Fruit fly (Drosophila melanogaster) Kc167 (cell line): Measurements from ENCODE around the gene CG5466.

Source experiments
- Myc ChIP-seq: fragments of >200 bp; optimal IDR thresholded peaks from 2 replicates; lab custom pipeline; 2017; ENCODE audit warnings: missing external identifiers
- Sin3A ChIP-seq: fragments of >200 bp; optimal IDR thresholded peaks from 2 replicates; lab custom pipeline; 2018; ENCODE audit warnings: missing external identifiers
- h ChIP-seq: fragments of >200 bp; optimal IDR thresholded peaks from 3 replicates; lab custom pipeline; 2018; ENCODE audit warnings: missing external identifiers
- psq ChIP-seq: fragments of >200 bp; optimal IDR thresholded peaks from 2 replicates; lab custom pipeline; 2017; ENCODE audit warnings: missing external identifiers

dm6 chr3R:20594194-20595144 is 23.2 kb upstream of the CG5466 start:
- TF ChIP-seq h (lab: Kevin White, UChicago) (no peak), Sin3A (lab: Kevin White, UChicago) (no peak), psq (no peak), Myc (lab: Kevin White, UChicago) (no peak)
